Worm (Caenorhabditis elegans) whole organism, L1 larva: ENCODE results near the gene fbxc-26.

Experiments used
- alr-1 ChIP-seq: fragments of 200-800 bp; sonication (Bioruptor generic); optimal IDR thresholded peaks from 2 replicates; lab custom pipeline; 2018; ENCODE audit warnings: borderline replicate concordance, mild to moderate bottlenecking, missing genetic modification characterization, missing compliant biosample characterization
- ama-1 ChIP-seq: fragments of 150-350 bp; optimal IDR thresholded peaks from 2 replicates; lab custom pipeline; 2014
- blmp-1 ChIP-seq: fragments of 150-350 bp; optimal IDR thresholded peaks from 2 replicates; lab custom pipeline; 2014; ENCODE audit warnings: missing biosample characterization, missing genetic modification characterization
- ceh-63 ChIP-seq: fragments of 200-800 bp; sonication (Bioruptor generic); optimal IDR thresholded peaks from 2 replicates; lab custom pipeline; 2018; ENCODE audit warnings: mild to moderate bottlenecking, missing genetic modification characterization, missing compliant biosample characterization
- ceh-8 ChIP-seq: fragments of 200-800 bp; sonication (Bioruptor generic); optimal IDR thresholded peaks from 2 replicates; lab custom pipeline; 2018; ENCODE audit warnings: mild to moderate bottlenecking, missing genetic modification characterization, moderate library complexity, missing compliant biosample characterization
- ceh-88 ChIP-seq: fragments of 200-800 bp; sonication (Bioruptor generic); IDR thresholded peaks from 2 replicates; pipeline ENCODE4 v1.3.6; 2022; ENCODE audit warnings: missing genetic modification characterization, missing compliant biosample characterization
- ceh-90 ChIP-seq: sonication (generic microtip); optimal IDR thresholded peaks from 2 replicates; lab custom pipeline; 2016; ENCODE audit warnings: missing genetic modification characterization, missing compliant biosample characterization
- dpl-1 ChIP-seq, 3 experiments: fragments of 150-350 bp in 2 of 3; sonication (generic microtip) in 1 of 3; optimal IDR thresholded peaks; 2 replicates each; lab custom pipeline; 2014 to 2017; ENCODE audit warnings: missing biosample characterization in 3 of 3, missing genetic modification characterization in 3 of 3, missing genetic modification reagents in 3 of 3
- dsc-1 ChIP-seq: sonication (generic microtip); optimal IDR thresholded peaks from 2 replicates; lab custom pipeline; 2016; ENCODE audit warnings: mild to moderate bottlenecking, missing genetic modification characterization, missing compliant biosample characterization
- efl-1 ChIP-seq, 4 experiments: fragments of 150-350 bp; optimal IDR thresholded peaks in 3 of 4; peaks in 1 of 4; 1 replicate in 1 of 4; 2 replicates in 3 of 4; lab custom pipeline; 2014; ENCODE audit warnings: missing biosample characterization in 2 of 4, missing genetic modification characterization in 2 of 4, missing genetic modification reagents in 2 of 4
- efl-3 ChIP-seq: fragments of 200-800 bp; sonication (Bioruptor generic); optimal IDR thresholded peaks from 2 replicates; lab custom pipeline; 2018; ENCODE audit warnings: mild to moderate bottlenecking, missing genetic modification characterization, missing compliant biosample characterization
- egl-13 ChIP-seq: sonication (generic microtip); optimal IDR thresholded peaks from 2 replicates; lab custom pipeline; 2016; ENCODE audit warnings: missing genotype, missing genetic modification reagents, missing genetic modification characterization, missing compliant biosample characterization
- elt-2 ChIP-seq: sonication (generic microtip); optimal IDR thresholded peaks from 2 replicates; lab custom pipeline; 2016; ENCODE audit warnings: missing genetic modification characterization, mild to moderate bottlenecking, inconsistent platforms, missing compliant biosample characterization, missing genetic modification reagents
- elt-3 ChIP-seq, 6 experiments: fragments of 150-350 bp in 1 of 6; sonication (generic microtip); optimal IDR thresholded peaks; 2 replicates each; lab custom pipeline; 2017 to 2018; ENCODE audit warnings: missing biosample characterization in 6 of 6, missing genetic modification characterization in 6 of 6, inconsistent platforms in 1 of 6
- fkh-10 ChIP-seq: sonication (generic microtip); optimal IDR thresholded peaks from 2 replicates; lab custom pipeline; 2017; ENCODE audit warnings: missing biosample characterization, missing genetic modification reagents, missing genetic modification characterization
- fkh-4 ChIP-seq: sonication (generic microtip); optimal IDR thresholded peaks from 2 replicates; lab custom pipeline; 2016; ENCODE audit warnings: missing compliant biosample characterization, missing genetic modification characterization, borderline replicate concordance
- isw-1 ChIP-seq: fragments of 200-800 bp; sonication (Bioruptor generic); IDR thresholded peaks from 2 replicates; pipeline ENCODE4 v1.3.6; 2022; ENCODE audit warnings: missing genetic modification characterization, missing compliant biosample characterization
- lin-14 ChIP-seq: fragments of 200-800 bp; sonication (Bioruptor generic); optimal IDR thresholded peaks from 2 replicates; lab custom pipeline; 2018; ENCODE audit warnings: mild to moderate bottlenecking, missing genetic modification characterization, moderate library complexity, missing compliant biosample characterization
- lin-15B ChIP-seq: fragments of 150-350 bp; sonication (generic microtip); optimal IDR thresholded peaks from 3 replicates; lab custom pipeline; 2014; ENCODE audit warnings: missing biosample characterization, missing genetic modification characterization
- lin-35 ChIP-seq, 2 experiments: fragments of 150-350 bp; optimal IDR thresholded peaks; 2 replicates each; lab custom pipeline; 2014; ENCODE audit warnings: missing biosample characterization in 2 of 2, missing genetic modification characterization in 2 of 2, missing genetic modification reagents in 2 of 2
- lir-3 ChIP-seq: sonication (generic microtip); optimal IDR thresholded peaks from 2 replicates; lab custom pipeline; 2016; ENCODE audit warnings: mild to moderate bottlenecking, missing genetic modification characterization, moderate library complexity, missing compliant biosample characterization; ENCODE audit not compliant: poor library complexity
- lsy-2 ChIP-seq, 2 experiments: fragments of 150-350 bp; optimal IDR thresholded peaks; 2 replicates each; lab custom pipeline; 2014; ENCODE audit warnings: missing biosample characterization in 2 of 2, missing genetic modification characterization in 2 of 2
- mep-1 ChIP-seq: fragments of 150-350 bp; optimal IDR thresholded peaks from 2 replicates; lab custom pipeline; 2014; ENCODE audit warnings: missing biosample characterization, missing genetic modification characterization
- nhr-12 ChIP-seq: sonication (generic microtip); optimal IDR thresholded peaks from 2 replicates; lab custom pipeline; 2017; ENCODE audit warnings: missing biosample characterization, missing genetic modification characterization
- nhr-47 ChIP-seq: sonication (generic microtip); optimal IDR thresholded peaks from 2 replicates; lab custom pipeline; 2016; ENCODE audit warnings: mild to moderate bottlenecking, missing genetic modification characterization, moderate library complexity, missing compliant biosample characterization
- nhr-90 ChIP-seq: sonication (generic microtip); optimal IDR thresholded peaks from 2 replicates; lab custom pipeline; 2016; ENCODE audit warnings: mild to moderate bottlenecking, missing genetic modification characterization, missing compliant biosample characterization; ENCODE audit not compliant: poor library complexity
- pqm-1 ChIP-seq: sonication (generic microtip); optimal IDR thresholded peaks from 3 replicates; lab custom pipeline; 2017; ENCODE audit warnings: missing biosample characterization, missing genetic modification characterization
- sox-4 ChIP-seq: sonication (generic microtip); optimal IDR thresholded peaks from 2 replicates; lab custom pipeline; 2016; ENCODE audit warnings: missing genetic modification characterization, missing compliant biosample characterization
- sup-37 ChIP-seq: fragments of 200-800 bp; sonication (Bioruptor generic); optimal IDR thresholded peaks from 2 replicates; lab custom pipeline; 2018; ENCODE audit warnings: mild to moderate bottlenecking, missing genetic modification characterization, missing compliant biosample characterization
- swsn-7 ChIP-seq: sonication (generic microtip); optimal IDR thresholded peaks from 2 replicates; lab custom pipeline; 2016; ENCODE audit warnings: missing genetic modification characterization, missing compliant biosample characterization
- tlp-1 ChIP-seq: fragments of 150-350 bp; optimal IDR thresholded peaks from 2 replicates; lab custom pipeline; 2014; ENCODE audit warnings: missing biosample characterization, missing genetic modification characterization
- unc-30 ChIP-seq: sonication (generic microtip); optimal IDR thresholded peaks from 2 replicates; lab custom pipeline; 2017; ENCODE audit warnings: missing biosample characterization, missing genetic modification characterization
- unc-98 ChIP-seq: fragments of 200-800 bp; sonication (Bioruptor generic); IDR thresholded peaks from 2 replicates; pipeline ENCODE4 v1.3.6; 2022; ENCODE audit warnings: missing genetic modification characterization, missing compliant biosample characterization
- vab-15 ChIP-seq: sonication (generic microtip); optimal IDR thresholded peaks from 2 replicates; lab custom pipeline; 2017; ENCODE audit warnings: missing genotype, mild to moderate bottlenecking, missing genetic modification characterization, missing compliant biosample characterization
- xbp-1 ChIP-seq: sonication (generic microtip); optimal IDR thresholded peaks from 2 replicates; lab custom pipeline; 2016; ENCODE audit warnings: missing genetic modification characterization, missing compliant biosample characterization
- ztf-11 ChIP-seq, 2 experiments: sonication (generic microtip); optimal IDR thresholded peaks; 2 replicates each; lab custom pipeline; 2016 to 2017; ENCODE audit warnings: missing genetic modification characterization in 2 of 2, missing biosample characterization in 1 of 2, missing compliant biosample characterization in 1 of 2

The fbxc-26 gene

DNA sequence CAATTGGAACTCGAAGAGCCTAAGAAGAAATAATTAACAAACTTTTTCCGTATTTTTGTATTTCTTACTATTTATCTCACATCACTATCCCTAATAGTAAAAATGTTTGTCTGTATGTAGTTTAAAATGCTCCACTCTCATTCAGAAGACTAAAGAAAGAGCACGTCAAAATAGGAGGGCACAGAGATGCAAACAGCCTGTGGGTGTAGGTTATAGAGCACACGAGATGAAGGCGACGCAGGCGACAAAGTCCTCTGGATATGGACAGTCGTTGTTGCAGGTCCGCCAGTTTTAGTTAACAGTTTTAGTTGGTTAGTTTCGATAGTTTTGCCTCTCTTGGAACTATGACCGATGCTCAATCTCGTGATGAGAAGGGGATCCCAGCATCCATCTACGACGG, 37.5 kb upstream of the fbxc-26 start, which contains the start of gene ceh-82:
Gene ceh-82 (plus strand): TSS at position 301 of the 400 bp plus-strand sequence.
- TF ChIP-seq ceh-90 (tag; lab: Kevin White, UChicago) = no peak
- TF ChIP-seq dpl-1 (GFP tag; optimal IDR thresholded peaks at IDR 0.05; lab: Kevin White, UChicago) = no peak
- no peak for TF ChIP-seq sup-37
- TF ChIP-seq egl-13 (tag; lab: Kevin White, UChicago) = no peak
- no peak for TF ChIP-seq ama-1
- TF ChIP-seq lsy-2 (tag; optimal IDR thresholded peaks at IDR 0.05; lab: Kevin White, UChicago) = no peak
- TF ChIP-seq unc-98 (GFP tag; lab: Robert Waterston, UW) = no peak
- TF ChIP-seq xbp-1 = no peak
- TF ChIP-seq, all 84 proteins: peak for 0

DNA sequence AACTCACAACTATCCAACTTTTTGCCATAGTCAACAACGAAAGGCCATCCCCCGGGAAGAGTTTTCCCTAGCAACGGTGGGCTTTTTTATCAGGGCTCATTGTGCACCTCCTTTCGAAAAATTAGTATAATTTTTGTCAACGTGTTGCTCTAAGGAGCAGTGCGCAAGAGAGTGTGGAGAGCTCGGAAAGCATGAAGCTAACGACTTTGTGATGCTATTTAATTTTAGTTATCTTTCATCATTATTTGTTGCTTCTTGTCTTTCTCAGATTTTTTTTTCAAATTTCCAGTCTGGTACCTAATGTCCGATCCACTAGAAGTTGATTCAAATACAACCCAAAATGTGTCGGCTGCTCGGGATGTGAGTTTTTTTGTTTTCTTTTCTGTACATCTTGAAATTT, 35.7 kb upstream of the fbxc-26 start, which contains the start of gene ceh-81:
Gene ceh-81 (plus strand): TSS at position 301 of the 400 bp plus-strand sequence.
- TF ChIP-seq fkh-4 (tag; lab: Kevin White, UChicago) (no peak), dsc-1 (tag; lab: Kevin White, UChicago) (no peak), tlp-1 (tag; lab: Kevin White, UChicago) (no peak), alr-1 (tag; lab: Kevin White, UChicago) (no peak), ztf-11 (tag; optimal IDR thresholded peaks at IDR 0.05; lab: Kevin White, UChicago) (no peak), ceh-63 (GFP tag; lab: Kevin White, UChicago) (no peak), lin-14 (GFP tag; lab: Kevin White, UChicago) (no peak), ceh-8 (GFP tag; lab: Kevin White, UChicago) (no peak), dpl-1 (GFP tag; optimal IDR thresholded peaks at IDR 0.05; lab: Kevin White, UChicago) (no peak), elt-2 (tag; lab: Kevin White, UChicago) (no peak), mep-1 (no peak), ceh-90 (tag; lab: Kevin White, UChicago) (no peak), elt-3 (tag; optimal IDR thresholded peaks at IDR 0.05; lab: Kevin White, UChicago) (no peak), pqm-1 (tag; lab: Kevin White, UChicago) (no peak), egl-13 (tag; lab: Kevin White, UChicago) (no peak), nhr-47 (tag; lab: Kevin White, UChicago) (no peak)

ce11 chrII:1728253-1728652, 33.8 kb upstream of the fbxc-26 start, which contains the start of gene btb-9:
btb-9 (plus strand) TSS chrII:1728506.
- TF ChIP-seq vab-15 (tag; lab: Kevin White, UChicago) (no peak), egl-13 (tag; lab: Kevin White, UChicago) (no peak), pqm-1 (tag; lab: Kevin White, UChicago) (peak; percentile 26), swsn-7 (tag; lab: Kevin White, UChicago) (no peak), lin-35 (GFP tag; optimal IDR thresholded peaks at IDR 0.05; lab: Kevin White, UChicago) (peak in 1 of 2 experiments; percentile 28), lsy-2 (tag; optimal IDR thresholded peaks at IDR 0.05; lab: Kevin White, UChicago) (no peak), unc-30 (tag; lab: Kevin White, UChicago) (no peak), lir-3 (tag; lab: Kevin White, UChicago) (no peak), nhr-90 (no peak), dsc-1 (tag; lab: Kevin White, UChicago) (no peak), efl-1 (optimal IDR thresholded peaks at IDR 0.05; lab: Kevin White, UChicago) (no peak), efl-1 (GFP tag; optimal IDR thresholded peaks at IDR 0.05 in 1 of 2; lab: Kevin White, UChicago) (no peak), nhr-12 (tag; lab: Kevin White, UChicago) (no peak), elt-2 (tag; lab: Kevin White, UChicago) (peak; percentile 86), alr-1 (tag; lab: Kevin White, UChicago) (no peak), lin-14 (GFP tag; lab: Kevin White, UChicago) (no peak), sox-4 (tag; lab: Kevin White, UChicago) (no peak), xbp-1 (no peak), fkh-10 (GFP tag; lab: Kevin White, UChicago) (no peak), efl-3 (GFP tag; lab: Kevin White, UChicago) (no peak), lin-15B (no peak), blmp-1 (tag; lab: Kevin White, UChicago) (no peak), isw-1 (no peak), ceh-88 (GFP tag; lab: Robert Waterston, UW) (no peak)
- TF ChIP-seq, all 84 proteins: peak for 3
